Fruit fly (Drosophila melanogaster) whole organism, wandering third instar larva: ENCODE data around the gene alpha-Est4.

ENCODE experiments used
- CG32264 ChIP-seq: fragments of 200-800 bp; sonication (Bioruptor generic); optimal IDR thresholded peaks from 2 replicates; lab custom pipeline; 2016; ENCODE audit warnings: missing biosample characterization, missing genetic modification characterization
- CG9705 ChIP-seq: fragments of 200-800 bp; sonication (Bioruptor generic); optimal IDR thresholded peaks from 2 replicates; lab custom pipeline; 2018; ENCODE audit warnings: missing biosample characterization, mild to moderate bottlenecking, missing genetic modification characterization
- CrebA ChIP-seq: fragments of 200-800 bp; sonication (Bioruptor generic); optimal IDR thresholded peaks from 2 replicates; lab custom pipeline; 2016; ENCODE audit warnings: missing biosample characterization, mild to moderate bottlenecking, missing genetic modification characterization, borderline replicate concordance
- Dfd ChIP-seq: fragments of >200 bp; optimal IDR thresholded peaks from 2 replicates; lab custom pipeline; 2017; ENCODE audit warnings: missing biosample characterization, missing genetic modification characterization
- Dif ChIP-seq: fragments of 200-275, 200-300 bp; sonication (Bioruptor generic); optimal IDR thresholded peaks from 2 replicates; lab custom pipeline; 2018; ENCODE audit warnings: missing biosample characterization, missing genetic modification characterization; ENCODE audit not compliant: partially characterized antibody
- HLH106 ChIP-seq: fragments of 200-800 bp; optimal IDR thresholded peaks from 3 replicates; lab custom pipeline; 2019; ENCODE audit warnings: missing biosample characterization, mild to moderate bottlenecking, missing genetic modification characterization, moderate library complexity
- Hnf4 ChIP-seq: fragments of 200-800 bp; sonication (Bioruptor generic); optimal IDR thresholded peaks from 2 replicates; lab custom pipeline; 2016; ENCODE audit warnings: missing biosample characterization, mild to moderate bottlenecking, missing genetic modification characterization
- Hr78 ChIP-seq: fragments of >200 bp; optimal IDR thresholded peaks from 2 replicates; lab custom pipeline; 2017; ENCODE audit warnings: missing biosample characterization, missing genetic modification characterization
- Hr83 ChIP-seq: fragments of 200-300 bp; sonication (Bioruptor generic); optimal IDR thresholded peaks from 2 replicates; lab custom pipeline; 2016; ENCODE audit warnings: missing biosample characterization, mild to moderate bottlenecking, missing genetic modification characterization, moderate library complexity; ENCODE audit not compliant: poor library complexity, severe bottlenecking
- Myc ChIP-seq: fragments of >200 bp; optimal IDR thresholded peaks from 2 replicates; lab custom pipeline; 2017
- Sp1 ChIP-seq: fragments of 200-800 bp; sonication (Bioruptor generic); optimal IDR thresholded peaks from 3 replicates; lab custom pipeline; 2019; ENCODE audit warnings: missing biosample characterization, mild to moderate bottlenecking, missing genetic modification characterization, moderate library complexity
- br ChIP-seq: fragments of 200-800 bp; sonication (Bioruptor generic); optimal IDR thresholded peaks from 2 replicates; lab custom pipeline; 2016; ENCODE audit warnings: missing biosample characterization, missing genetic modification characterization
- ey ChIP-seq: fragments of 200-800 bp; sonication (Bioruptor generic); optimal IDR thresholded peaks from 2 replicates; lab custom pipeline; 2016; ENCODE audit warnings: missing biosample characterization, missing genetic modification characterization
- foxo ChIP-seq, 2 experiments: fragments of 200-800 bp; sonication (Bioruptor generic); optimal IDR thresholded peaks; 2 replicates in 1 of 2; 3 replicates in 1 of 2; lab custom pipeline; 2016 to 2017; ENCODE audit warnings: missing biosample characterization in 2 of 2, missing genetic modification characterization in 2 of 2
- fru ChIP-seq: fragments of 200-800 bp; sonication (Bioruptor generic); optimal IDR thresholded peaks from 3 replicates; lab custom pipeline; 2016; ENCODE audit warnings: missing biosample characterization, mild to moderate bottlenecking, missing genetic modification characterization
- lola ChIP-seq: fragments of >200 bp; optimal IDR thresholded peaks from 2 replicates; lab custom pipeline; 2017; ENCODE audit warnings: missing biosample characterization, missing genetic modification characterization
- pan ChIP-seq: fragments of >200 bp; optimal IDR thresholded peaks from 2 replicates; lab custom pipeline; 2017
- psq ChIP-seq: fragments of 200-800 bp; sonication (Bioruptor generic); optimal IDR thresholded peaks from 3 replicates; lab custom pipeline; 2017; ENCODE audit warnings: missing biosample characterization, mild to moderate bottlenecking, missing genetic modification characterization, moderate library complexity
- sage ChIP-seq: fragments of 200-800 bp; sonication (Bioruptor generic); optimal IDR thresholded peaks from 2 replicates; lab custom pipeline; 2016; ENCODE audit warnings: missing biosample characterization, mild to moderate bottlenecking, missing genetic modification characterization
- woc ChIP-seq: sonication (Bioruptor generic); optimal IDR thresholded peaks from 2 replicates; lab custom pipeline; 2016; ENCODE audit warnings: missing biosample characterization, mild to moderate bottlenecking, missing genetic modification characterization

Gene alpha-Est4

dm6 chr3R:7490884-7491283, 47.5 kb downstream of the alpha-Est4 start (continued):
- no peak for TF ChIP-seq Dfd (GFP tag; lab: Kevin White, UChicago)
- TF ChIP-seq Hnf4 (GFP tag; lab: Kevin White, UChicago): peak; percentile 3
- TF ChIP-seq Hr83 (GFP tag; lab: Kevin White, UChicago): no peak
- TF ChIP-seq, all 38 proteins: peak for 13

dm6 chr3R:7489902-7490301, 48.5 kb downstream of the alpha-Est4 start:
- no peak for TF ChIP-seq foxo (GFP tag; optimal IDR thresholded peaks at IDR 0.05; lab: Kevin White, UChicago)
- no peak for TF ChIP-seq psq (GFP tag; lab: Kevin White, UChicago)
- TF ChIP-seq CrebA (GFP tag; lab: Kevin White, UChicago): no peak
- no peak for TF ChIP-seq CG32264 (GFP tag; lab: Kevin White, UChicago)
- no peak for TF ChIP-seq pan (lab: Kevin White, UChicago)
- no peak for TF ChIP-seq Sp1
- no peak for TF ChIP-seq ey (GFP tag; lab: Kevin White, UChicago)
- TF ChIP-seq Myc (lab: Kevin White, UChicago): no peak
- no peak for TF ChIP-seq woc (GFP tag; lab: Kevin White, UChicago)
- no peak for TF ChIP-seq fru (GFP tag; lab: Kevin White, UChicago)
- TF ChIP-seq Hr78: no peak
- TF ChIP-seq br (GFP tag; lab: Kevin White, UChicago): no peak
- no peak for TF ChIP-seq sage (GFP tag; lab: Kevin White, UChicago)
- no peak for TF ChIP-seq lola (GFP tag; lab: Kevin White, UChicago)
- TF ChIP-seq Dif: no peak
- no peak for TF ChIP-seq CG9705 (GFP tag; lab: Kevin White, UChicago)
- TF ChIP-seq HLH106 (tag; lab: Kevin White, UChicago): no peak
- TF ChIP-seq, all 38 proteins: peak for 0
